Worm (Caenorhabditis elegans) whole organism, L4/young adult: ENCODE data around the gene mxl-3.

Experiments used
- W03F9.2 ChIP-seq: fragments of 150-350 bp; optimal IDR thresholded peaks from 2 replicates; lab custom pipeline; 2014; ENCODE audit warnings: missing biosample characterization, missing genetic modification characterization
- dao-5 ChIP-seq: sonication (generic microtip); optimal IDR thresholded peaks from 2 replicates; lab custom pipeline; 2016; ENCODE audit warnings: missing genotype, missing genetic modification characterization, moderate library complexity, missing compliant biosample characterization
- him-1 ChIP-seq: sonication (generic microtip); optimal IDR thresholded peaks from 2 replicates; lab custom pipeline; 2016; ENCODE audit warnings: missing genotype, missing genetic modification reagents, missing genetic modification characterization, missing compliant biosample characterization

DNA sequence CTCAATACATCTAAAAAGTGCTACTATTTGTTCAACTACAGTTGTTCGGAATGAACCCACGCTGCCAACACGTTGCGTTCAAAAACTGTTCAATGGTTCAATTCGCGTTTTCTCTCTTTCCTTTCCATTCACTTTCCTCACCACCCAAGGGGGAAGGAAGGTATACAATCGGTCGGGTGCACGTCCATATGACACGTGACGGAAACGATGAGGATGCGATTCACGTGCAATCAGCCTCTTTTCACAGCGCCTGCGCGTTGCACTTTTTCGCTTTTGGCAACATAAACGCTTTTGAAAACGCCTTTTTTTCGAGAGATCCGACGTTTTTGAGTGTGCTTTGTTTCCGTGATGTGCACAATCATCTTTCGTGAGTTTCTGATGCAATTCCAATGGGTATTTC, 8.0 kb upstream of the mxl-3 start:
- TF ChIP-seq him-1 (tag; lab: Kevin White, UChicago) (no peak), W03F9.2 (no peak), dao-5 (tag; lab: Kevin White, UChicago) (no peak)
